Worm (Caenorhabditis elegans): ENCODE data around the gene F29A7.6.

DNA sequence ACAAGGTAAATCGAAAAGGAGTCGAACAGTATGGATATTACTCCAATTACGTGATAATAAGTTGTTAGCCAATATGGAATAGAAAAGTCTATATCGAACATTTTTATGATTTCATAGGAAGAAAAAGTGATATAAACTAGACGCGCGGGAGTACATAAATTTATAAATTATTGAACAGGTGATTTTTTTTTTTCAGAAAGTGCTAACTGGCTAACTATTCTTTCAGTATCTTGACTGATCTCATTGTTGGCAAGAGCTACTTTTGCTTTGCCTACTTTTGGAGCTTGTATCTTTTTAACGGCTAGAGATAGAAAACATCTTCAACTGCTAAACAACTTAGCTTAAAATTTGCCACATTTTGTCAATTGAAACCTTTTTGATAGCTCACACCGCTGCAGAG, 49.7 kb downstream of the F29A7.6 start, which contains the start of gene sri-60:
- no peak for TF ChIP-seq nhr-77 (tag; optimal IDR thresholded peaks at IDR 0.05)
- no peak for TF ChIP-seq ama-1 (optimal IDR thresholded peaks at IDR 0.05)
- no peak for TF ChIP-seq nhr-47 (tag; optimal IDR thresholded peaks at IDR 0.05)
- no peak for TF ChIP-seq fos-1 (tag; optimal IDR thresholded peaks at IDR 0.05)
- TF ChIP-seq unc-62 (GFP tag; optimal IDR thresholded peaks at IDR 0.05) = no peak
- no peak for TF ChIP-seq zag-1 (tag; optimal IDR thresholded peaks at IDR 0.05)
- TF ChIP-seq lin-39 (tag; optimal IDR thresholded peaks at IDR 0.05) = no peak
- no peak for TF ChIP-seq unc-130 (tag; optimal IDR thresholded peaks at IDR 0.05)
- TF ChIP-seq snpc-4 (tag; optimal IDR thresholded peaks at IDR 0.05) = no peak
- TF ChIP-seq nhr-12 (tag; optimal IDR thresholded peaks at IDR 0.05) = no peak
- no peak for TF ChIP-seq nhr-84 (tag; optimal IDR thresholded peaks at IDR 0.05)
